Fruit fly (Drosophila melanogaster) whole organism, pupa: Measurements from ENCODE around the gene CG44139.

Experiments used
- CG15710 ChIP-seq: fragments of 200-800 bp; sonication (Bioruptor generic); optimal IDR thresholded peaks from 2 replicates; lab custom pipeline; 2018; ENCODE audit warnings: missing biosample characterization, mild to moderate bottlenecking, missing genetic modification characterization, moderate library complexity
- EcR ChIP-seq: fragments of 200-800 bp; sonication (Bioruptor generic); optimal IDR thresholded peaks from 3 replicates; lab custom pipeline; 2019; ENCODE audit warnings: missing biosample characterization, missing genetic modification characterization, mild to moderate bottlenecking, moderate library complexity, missing genetic modification reagents
- Ets98B ChIP-seq: fragments of 200-800 bp; sonication (Bioruptor generic); IDR thresholded peaks from 2 replicates; pipeline ENCODE4 v1.3.6; 2022; ENCODE audit warnings: missing biosample characterization, missing genetic modification characterization
- Pif1A ChIP-seq: fragments of 200-800 bp; sonication (Bioruptor generic); optimal IDR thresholded peaks from 3 replicates; lab custom pipeline; 2016; ENCODE audit warnings: missing biosample characterization, missing genetic modification characterization
- Snoo ChIP-seq: fragments of 200-800 bp; sonication (Bioruptor generic); optimal IDR thresholded peaks from 3 replicates; lab custom pipeline; 2017; ENCODE audit warnings: missing biosample characterization, mild to moderate bottlenecking, missing genetic modification characterization, inconsistent platforms
- fd96Ca ChIP-seq: fragments of 200-800 bp; sonication (Bioruptor generic); IDR thresholded peaks from 3 replicates; pipeline ENCODE4 v1.3.6; 2022; ENCODE audit warnings: missing biosample characterization, missing genetic modification characterization

dm6 chr2L:2459238-2459637 is 34.6 kb downstream of the CG44139 start:
- TF ChIP-seq EcR (GFP tag; lab: Kevin White, UChicago) (no peak), CG15710 (tag; lab: Kevin White, UChicago) (no peak), Pif1A (no peak), fd96Ca (GFP tag; lab: Robert Waterston, UW) (no peak), Snoo (tag; lab: Kevin White, UChicago) (no peak), Ets98B (GFP tag; lab: Robert Waterston, UW) (no peak)
